Worm (Caenorhabditis elegans) whole organism, young adult: Measurements from ENCODE around the gene far-5.
A peak's percentile ranks its signal among the peaks of the same experiment; 100 is the strongest.

Source experiments
- B0019.2 ChIP-seq: fragments of 200-800 bp; sonication (Bioruptor generic); conservative IDR thresholded peaks from 2 replicates; pipeline ENCODE4 v1.3.6; 2022; ENCODE audit warnings: missing genetic modification reagents, missing genetic modification characterization, missing compliant biosample characterization
- B0336.3 ChIP-seq: fragments of 200-800 bp; sonication (Bioruptor generic); IDR thresholded peaks from 2 replicates; pipeline ENCODE4 v1.3.6; 2022; ENCODE audit warnings: missing genetic modification characterization, missing compliant biosample characterization
- C06A6.2 ChIP-seq: fragments of 200-800 bp; sonication (Bioruptor generic); conservative IDR thresholded peaks from 2 replicates; pipeline ENCODE4 v1.3.6; 2022; ENCODE audit warnings: missing genetic modification characterization, missing compliant biosample characterization
- C17E4.6 ChIP-seq: fragments of 200-800 bp; sonication (Bioruptor generic); IDR thresholded peaks from 2 replicates; pipeline ENCODE4 v1.3.6; 2022; ENCODE audit warnings: missing genetic modification reagents, missing genetic modification characterization, missing compliant biosample characterization
- D2030.7 ChIP-seq: fragments of 200-800 bp; sonication (Bioruptor generic); IDR thresholded peaks from 2 replicates; pipeline ENCODE4 v1.3.6; 2022; ENCODE audit warnings: missing genetic modification reagents, missing genetic modification characterization, missing compliant biosample characterization
- F23B12.7 ChIP-seq: sonication (generic microtip); optimal IDR thresholded peaks from 2 replicates; lab custom pipeline; 2017; ENCODE audit warnings: missing genetic modification characterization, mild to moderate bottlenecking, missing compliant biosample characterization, antibody characterized with exemption, moderate library complexity; ENCODE audit not compliant: insufficient read depth
- F33H1.4 ChIP-seq: fragments of 200-800 bp; sonication (Bioruptor generic); IDR thresholded peaks from 2 replicates; pipeline ENCODE4 v1.3.6; 2022; ENCODE audit warnings: missing genetic modification reagents, missing genetic modification characterization, missing compliant biosample characterization
- F57A8.1 ChIP-seq: fragments of 200-800 bp; sonication (Bioruptor generic); optimal IDR thresholded peaks from 2 replicates; lab custom pipeline; 2018; ENCODE audit warnings: mild to moderate bottlenecking, missing genetic modification characterization, moderate library complexity, missing compliant biosample characterization
- T07F8.4 ChIP-seq: sonication (generic microtip); optimal IDR thresholded peaks from 2 replicates; lab custom pipeline; 2016; ENCODE audit warnings: mild to moderate bottlenecking, missing genetic modification characterization, moderate library complexity, missing compliant biosample characterization
- T26A5.8 ChIP-seq: sonication (generic microtip); optimal IDR thresholded peaks from 2 replicates; lab custom pipeline; 2016; ENCODE audit warnings: missing genetic modification characterization, missing compliant biosample characterization
- Y53G8AR.9 ChIP-seq: fragments of 200-800 bp; sonication (Bioruptor generic); conservative IDR thresholded peaks from 2 replicates; pipeline ENCODE4 v1.3.6; 2022; ENCODE audit warnings: missing genetic modification reagents, missing genetic modification characterization, missing compliant biosample characterization
- Y56A3A.18 ChIP-seq: fragments of 200-800 bp; sonication (Bioruptor generic); IDR thresholded peaks from 2 replicates; pipeline ENCODE4 v1.3.6; 2022; ENCODE audit warnings: missing genetic modification reagents, missing genetic modification characterization, missing compliant biosample characterization
- atf-7 ChIP-seq: sonication (generic microtip); optimal IDR thresholded peaks from 2 replicates; lab custom pipeline; 2017; ENCODE audit warnings: mild to moderate bottlenecking, missing genetic modification characterization, missing compliant biosample characterization
- athp-1 ChIP-seq: sonication (generic microtip); optimal IDR thresholded peaks from 2 replicates; lab custom pipeline; 2017; ENCODE audit warnings: mild to moderate bottlenecking, missing genetic modification characterization, missing compliant biosample characterization
- bed-2 ChIP-seq: fragments of 200-800 bp; sonication (Bioruptor generic); IDR thresholded peaks from 2 replicates; pipeline ENCODE4 v1.3.6; 2022; ENCODE audit warnings: missing genetic modification reagents, missing genetic modification characterization, missing compliant biosample characterization
- cebp-2 ChIP-seq: fragments of 200-800 bp; sonication (Bioruptor generic); IDR thresholded peaks from 2 replicates; pipeline ENCODE4 v1.3.6; 2022; ENCODE audit warnings: missing genetic modification characterization, missing compliant biosample characterization
- ceh-40 ChIP-seq: fragments of 200-800 bp; sonication (Bioruptor generic); IDR thresholded peaks from 2 replicates; pipeline ENCODE4 v1.3.6; 2022; ENCODE audit warnings: missing genetic modification characterization, missing compliant biosample characterization
- ceh-79 ChIP-seq: sonication (generic microtip); optimal IDR thresholded peaks from 2 replicates; lab custom pipeline; 2017; ENCODE audit warnings: mild to moderate bottlenecking, missing genetic modification characterization, missing compliant biosample characterization
- die-1 ChIP-seq: sonication (generic microtip); optimal IDR thresholded peaks from 2 replicates; lab custom pipeline; 2016; ENCODE audit warnings: missing genotype, mild to moderate bottlenecking, missing genetic modification characterization, missing compliant biosample characterization
- dpff-1 ChIP-seq: sonication (generic microtip); optimal IDR thresholded peaks from 2 replicates; lab custom pipeline; 2017; ENCODE audit warnings: mild to moderate bottlenecking, missing genetic modification characterization, missing compliant biosample characterization
- efl-1 ChIP-seq: fragments of 150-350 bp; optimal IDR thresholded peaks from 2 replicates; lab custom pipeline; 2014; ENCODE audit warnings: missing biosample characterization, missing genetic modification reagents, missing genetic modification characterization
- him-1 ChIP-seq: sonication (generic microtip); optimal IDR thresholded peaks from 2 replicates; lab custom pipeline; 2016; ENCODE audit warnings: missing genotype, missing genetic modification reagents, missing genetic modification characterization, missing compliant biosample characterization
- hlh-12 ChIP-seq: sonication (generic microtip); optimal IDR thresholded peaks from 2 replicates; lab custom pipeline; 2016; ENCODE audit warnings: missing genetic modification characterization, missing compliant biosample characterization
- hmg-1.2 ChIP-seq: fragments of 200-800 bp; sonication (Bioruptor generic); IDR thresholded peaks from 2 replicates; pipeline ENCODE4 v1.3.6; 2022; ENCODE audit warnings: missing genetic modification reagents, missing genetic modification characterization, missing compliant biosample characterization
- hrde-1 ChIP-seq: sonication (generic microtip); optimal IDR thresholded peaks from 2 replicates; lab custom pipeline; 2016; ENCODE audit warnings: missing genetic modification characterization, mild to moderate bottlenecking, missing compliant biosample characterization, moderate library complexity, missing genotype, missing genetic modification reagents, borderline replicate concordance
- hsf-1 ChIP-seq: fragments of 200-800 bp; sonication (Bioruptor generic); IDR thresholded peaks from 2 replicates; pipeline ENCODE4 v1.3.6; 2022; ENCODE audit warnings: missing genetic modification reagents, missing genetic modification characterization, missing compliant biosample characterization
- lin-26 ChIP-seq: fragments of 200-800 bp; sonication (Bioruptor generic); IDR thresholded peaks from 2 replicates; pipeline ENCODE4 v1.3.6; 2022; ENCODE audit warnings: missing genetic modification reagents, missing genetic modification characterization, missing compliant biosample characterization
- lir-1 ChIP-seq: fragments of 200-800 bp; sonication (Bioruptor generic); conservative IDR thresholded peaks from 2 replicates; pipeline ENCODE4 v1.3.6; 2022; ENCODE audit warnings: missing genetic modification reagents, missing genetic modification characterization, missing compliant biosample characterization
- lsl-1 ChIP-seq: fragments of 200-800 bp; sonication (Bioruptor generic); optimal IDR thresholded peaks from 2 replicates; lab custom pipeline; 2018; ENCODE audit warnings: mild to moderate bottlenecking, missing genetic modification characterization, moderate library complexity, missing compliant biosample characterization
- madf-6 ChIP-seq: fragments of 200-800 bp; sonication (Bioruptor generic); IDR thresholded peaks from 2 replicates; pipeline ENCODE4 v1.3.6; 2022; ENCODE audit warnings: missing genetic modification reagents, missing genetic modification characterization, missing compliant biosample characterization
- madf-8 ChIP-seq: fragments of 200-800 bp; sonication (Bioruptor generic); conservative IDR thresholded peaks from 2 replicates; pipeline ENCODE4 v1.3.6; 2022; ENCODE audit warnings: missing genetic modification reagents, missing genetic modification characterization, missing compliant biosample characterization
- mcd-1 ChIP-seq: fragments of 200-800 bp; sonication (Bioruptor generic); IDR thresholded peaks from 2 replicates; pipeline ENCODE4 v1.3.6; 2022; ENCODE audit warnings: missing genetic modification reagents, missing genetic modification characterization, missing compliant biosample characterization
- nhr-27 ChIP-seq: fragments of 200-800 bp; sonication (Bioruptor generic); optimal IDR thresholded peaks from 2 replicates; lab custom pipeline; 2018; ENCODE audit warnings: mild to moderate bottlenecking, missing genetic modification characterization, moderate library complexity, missing compliant biosample characterization
- nhr-90 ChIP-seq: sonication (generic microtip); optimal IDR thresholded peaks from 2 replicates; lab custom pipeline; 2016; ENCODE audit warnings: missing genotype, mild to moderate bottlenecking, missing genetic modification characterization, missing compliant biosample characterization
- sea-2 ChIP-seq: fragments of 200-800 bp; sonication (Bioruptor generic); IDR thresholded peaks from 2 replicates; pipeline ENCODE4 v1.3.6; 2022; ENCODE audit warnings: missing genetic modification characterization, missing compliant biosample characterization
- snpc-4 ChIP-seq, 5 experiments: fragments of 150-350 bp in 1 of 5; sonication (generic microtip) in 4 of 5; optimal IDR thresholded peaks; 2 replicates each; lab custom pipeline; 2014 to 2018; ENCODE audit warnings: missing genetic modification characterization in 5 of 5, missing biosample characterization in 3 of 5, antibody characterized with exemption in 2 of 5, mild to moderate bottlenecking in 2 of 5, missing compliant biosample characterization in 2 of 5, missing genotype in 2 of 5, moderate library complexity in 2 of 5, missing genetic modification reagents in 1 of 5
- sptf-2 ChIP-seq: fragments of 200-800 bp; sonication (Bioruptor generic); optimal IDR thresholded peaks from 2 replicates; lab custom pipeline; 2018; ENCODE audit warnings: mild to moderate bottlenecking, missing genetic modification characterization, missing compliant biosample characterization
- unc-62 ChIP-seq: fragments of 150-350 bp; optimal IDR thresholded peaks from 2 replicates; lab custom pipeline; 2014; ENCODE audit warnings: missing biosample characterization, missing genetic modification reagents, missing genetic modification characterization
- xnd-1 ChIP-seq: sonication (generic microtip); optimal IDR thresholded peaks from 2 replicates; lab custom pipeline; 2016; ENCODE audit warnings: missing genotype, missing genetic modification reagents, missing genetic modification characterization, missing compliant biosample characterization
- zim-3 ChIP-seq: sonication (generic microtip); optimal IDR thresholded peaks from 2 replicates; lab custom pipeline; 2017; ENCODE audit warnings: mild to moderate bottlenecking, missing genetic modification characterization, moderate library complexity, missing compliant biosample characterization
- ztf-25 ChIP-seq: fragments of 200-800 bp; sonication (Bioruptor generic); IDR thresholded peaks from 2 replicates; pipeline ENCODE4 v1.3.6; 2022; ENCODE audit warnings: missing genetic modification reagents, missing genetic modification characterization, missing compliant biosample characterization
- ztf-26 ChIP-seq: sonication (generic microtip); optimal IDR thresholded peaks from 2 replicates; lab custom pipeline; 2017; ENCODE audit warnings: missing genetic modification characterization, missing compliant biosample characterization

The far-5 gene

DNA sequence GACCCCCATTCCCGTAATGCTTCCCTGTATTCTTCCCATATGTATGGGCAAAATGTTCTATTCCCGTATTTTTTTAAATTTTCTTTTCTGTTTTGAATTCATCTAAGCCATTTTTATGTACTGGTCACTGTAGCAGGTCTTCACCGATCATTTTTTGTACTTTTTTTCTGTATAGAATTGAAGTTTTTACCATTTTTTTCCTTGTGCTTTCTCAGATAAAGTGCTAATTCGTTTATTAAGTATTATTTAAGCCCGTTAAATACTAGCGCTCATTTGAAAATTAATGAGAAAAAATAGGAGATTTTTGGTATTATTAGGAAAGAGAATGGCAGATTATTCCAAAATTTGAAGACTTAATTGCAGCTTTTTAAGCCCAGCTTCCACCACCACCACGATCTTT is 11.4 kb downstream of the far-5 start (continued):
- TF ChIP-seq snpc-4 (GFP tag; optimal IDR thresholded peaks at IDR 0.05; lab: Kevin White, UChicago) (no peak), snpc-4 (tag; optimal IDR thresholded peaks at IDR 0.05; lab: Kevin White, UChicago) (peak in 2 of 4 experiments; percentile 2 to 24), hlh-12 (tag; lab: Kevin White, UChicago) (no peak), hsf-1 (peak; percentile 47; the same call in 1 of the 2 replicates), hrde-1 (tag; lab: Kevin White, UChicago) (peak; percentile 88), T26A5.8 (no peak), C06A6.2 (GFP tag; lab: Robert Waterston, UW) (no peak), ceh-40 (GFP tag; lab: Robert Waterston, UW) (no peak), lir-1 (GFP tag; lab: Robert Waterston, UW) (no peak), nhr-27 (tag; lab: Kevin White, UChicago) (no peak), dpff-1 (tag; lab: Kevin White, UChicago) (no peak), madf-8 (GFP tag; lab: Robert Waterston, UW) (no peak), madf-6 (GFP tag; lab: Robert Waterston, UW) (peak; percentile 49; the same call in 1 of the 2 replicates), athp-1 (tag; lab: Kevin White, UChicago) (peak; percentile 51), sea-2 (GFP tag; lab: Robert Waterston, UW) (no peak)

ce11 chrV:13008825-13009224 is 13.5 kb downstream of the far-5 start, which contains the start of gene F15B9.10:
F15B9.10 (minus strand) TSS chrV:13008925.
- TF ChIP-seq bed-2 (GFP tag; lab: Robert Waterston, UW): no peak
- TF ChIP-seq him-1: no peak
- no peak for TF ChIP-seq F23B12.7 (tag; lab: Kevin White, UChicago)
- TF ChIP-seq zim-3 (tag; lab: Kevin White, UChicago): no peak
- no peak for TF ChIP-seq efl-1 (GFP tag; lab: Kevin White, UChicago)
- no peak for TF ChIP-seq T07F8.4
- no peak for TF ChIP-seq ztf-25 (GFP tag; lab: Robert Waterston, UW)
- no peak for TF ChIP-seq Y56A3A.18 (GFP tag; lab: Robert Waterston, UW)
- TF ChIP-seq cebp-2 (GFP tag; lab: Robert Waterston, UW): no peak
- no peak for TF ChIP-seq ztf-26 (tag; lab: Kevin White, UChicago)
- no peak for TF ChIP-seq C17E4.6 (GFP tag; lab: Robert Waterston, UW)
- no peak for TF ChIP-seq madf-8 (GFP tag; lab: Robert Waterston, UW)
- TF ChIP-seq unc-62 (GFP tag; lab: Kevin White, UChicago): no peak
- TF ChIP-seq ceh-79: no peak
- TF ChIP-seq nhr-90 (tag; lab: Kevin White, UChicago): no peak

DNA sequence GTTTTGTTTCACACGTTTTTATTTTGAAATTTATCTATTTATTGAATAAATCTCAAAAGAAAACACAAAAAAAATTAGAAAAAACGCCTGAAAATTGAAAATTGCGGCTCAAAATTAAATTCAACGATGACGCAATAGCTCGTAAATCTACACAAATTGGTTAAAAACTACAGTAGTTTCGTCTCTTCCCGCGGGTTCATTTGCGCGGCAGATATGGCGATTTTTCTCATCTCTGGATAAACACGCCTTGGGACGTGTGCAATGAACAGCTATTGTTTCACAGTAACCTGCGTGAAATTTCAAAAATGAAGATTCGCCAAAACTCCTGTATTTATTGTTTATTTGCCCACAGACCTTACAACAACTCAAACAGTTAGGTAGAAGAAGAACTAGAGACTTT is 13.9 kb downstream of the far-5 start:
- TF ChIP-seq hmg-1.2 (GFP tag; lab: Robert Waterston, UW) (no peak), atf-7 (tag; lab: Kevin White, UChicago) (no peak), sptf-2 (GFP tag; lab: Kevin White, UChicago) (no peak), lin-26 (no peak), efl-1 (GFP tag; lab: Kevin White, UChicago) (peak; percentile 24), die-1 (no peak), F33H1.4 (peak; percentile 47; the same call in 1 of the 2 replicates), madf-6 (GFP tag; lab: Robert Waterston, UW) (peak; percentile 82), xnd-1 (tag; lab: Kevin White, UChicago) (peak; percentile 59), B0019.2 (no peak), mcd-1 (GFP tag; lab: Robert Waterston, UW) (no peak), F57A8.1 (no peak), hsf-1 (no peak), Y53G8AR.9 (GFP tag; lab: Robert Waterston, UW) (no peak), lsl-1 (GFP tag; lab: Kevin White, UChicago) (peak; percentile 73), madf-8 (GFP tag; lab: Robert Waterston, UW) (peak; percentile 56), D2030.7 (GFP tag; lab: Robert Waterston, UW) (0 out of 2 replicates have a peak, but pooled peaks have one; percentile 26), B0336.3 (GFP tag; lab: Robert Waterston, UW) (no peak)
- TF ChIP-seq, all 124 proteins: peak for 7
